Worm (Caenorhabditis elegans) whole organism, L1 larva: Measurements from ENCODE around the gene cyp-33C6.

ENCODE experiments used
- C34B4.2 ChIP-seq: sonication (generic microtip); optimal IDR thresholded peaks from 2 replicates; lab custom pipeline; 2017; ENCODE audit warnings: mild to moderate bottlenecking, missing genetic modification characterization, missing compliant biosample characterization
- F16B12.6 ChIP-seq: fragments of 150-350 bp; optimal IDR thresholded peaks from 2 replicates; lab custom pipeline; 2014; ENCODE audit warnings: missing biosample characterization, missing genetic modification characterization
- alr-1 ChIP-seq: fragments of 200-800 bp; sonication (Bioruptor generic); optimal IDR thresholded peaks from 2 replicates; lab custom pipeline; 2018; ENCODE audit warnings: borderline replicate concordance, mild to moderate bottlenecking, missing genetic modification characterization, missing compliant biosample characterization
- aly-2 ChIP-seq: fragments of 150-350 bp; optimal IDR thresholded peaks from 2 replicates; lab custom pipeline; 2014; ENCODE audit warnings: missing biosample characterization, missing genetic modification characterization
- ama-1 ChIP-seq: fragments of 150-350 bp; optimal IDR thresholded peaks from 2 replicates; lab custom pipeline; 2014
- blmp-1 ChIP-seq: fragments of 150-350 bp; optimal IDR thresholded peaks from 2 replicates; lab custom pipeline; 2014; ENCODE audit warnings: missing biosample characterization, missing genetic modification characterization
- ceh-82 ChIP-seq, 3 experiments: fragments of 150-350 bp in 1 of 3; sonication (generic microtip) in 2 of 3; optimal IDR thresholded peaks; 2 replicates each; lab custom pipeline; 2014 to 2017; ENCODE audit warnings: missing biosample characterization in 3 of 3, missing genetic modification characterization in 3 of 3
- dsc-1 ChIP-seq: sonication (generic microtip); optimal IDR thresholded peaks from 2 replicates; lab custom pipeline; 2016; ENCODE audit warnings: mild to moderate bottlenecking, missing genetic modification characterization, missing compliant biosample characterization
- efl-1 ChIP-seq, 4 experiments: fragments of 150-350 bp; optimal IDR thresholded peaks in 3 of 4; peaks in 1 of 4; 1 replicate in 1 of 4; 2 replicates in 3 of 4; lab custom pipeline; 2014; ENCODE audit warnings: missing biosample characterization in 2 of 4, missing genetic modification characterization in 2 of 4, missing genetic modification reagents in 2 of 4
- egl-27 ChIP-seq, 2 experiments: fragments of 150-350 bp in 1 of 2; sonication (generic microtip); optimal IDR thresholded peaks; 3 replicates each; lab custom pipeline; 2017 to 2018; ENCODE audit warnings: missing biosample characterization in 2 of 2, missing genetic modification characterization in 2 of 2, missing genetic modification reagents in 2 of 2
- elt-2 ChIP-seq: sonication (generic microtip); optimal IDR thresholded peaks from 2 replicates; lab custom pipeline; 2016; ENCODE audit warnings: missing genetic modification characterization, mild to moderate bottlenecking, inconsistent platforms, missing compliant biosample characterization, missing genetic modification reagents
- fkh-8 ChIP-seq: sonication (generic microtip); optimal IDR thresholded peaks from 2 replicates; lab custom pipeline; 2016; ENCODE audit warnings: mild to moderate bottlenecking, missing genetic modification characterization, missing compliant biosample characterization
- grh-1 ChIP-seq: fragments of 200-800 bp; sonication (Bioruptor generic); IDR thresholded peaks from 2 replicates; pipeline ENCODE4 v1.3.6; 2022; ENCODE audit warnings: missing genetic modification reagents, missing genetic modification characterization, missing compliant biosample characterization
- hlh-4 ChIP-seq: sonication (generic microtip); optimal IDR thresholded peaks from 2 replicates; lab custom pipeline; 2016; ENCODE audit warnings: mild to moderate bottlenecking, missing genetic modification characterization, missing compliant biosample characterization
- lin-13 ChIP-seq: fragments of 150-350 bp; optimal IDR thresholded peaks from 2 replicates; lab custom pipeline; 2014; ENCODE audit warnings: missing biosample characterization, missing genetic modification reagents, missing genetic modification characterization
- lin-35 ChIP-seq, 2 experiments: fragments of 150-350 bp; optimal IDR thresholded peaks; 2 replicates each; lab custom pipeline; 2014; ENCODE audit warnings: missing biosample characterization in 2 of 2, missing genetic modification characterization in 2 of 2, missing genetic modification reagents in 2 of 2
- lin-39 ChIP-seq: fragments of 150-350 bp; optimal IDR thresholded peaks from 2 replicates; lab custom pipeline; 2014; ENCODE audit warnings: missing biosample characterization, missing genetic modification reagents, missing genetic modification characterization
- lsy-2 ChIP-seq, 2 experiments: fragments of 150-350 bp; optimal IDR thresholded peaks; 2 replicates each; lab custom pipeline; 2014; ENCODE audit warnings: missing biosample characterization in 2 of 2, missing genetic modification characterization in 2 of 2
- mep-1 ChIP-seq: fragments of 150-350 bp; optimal IDR thresholded peaks from 2 replicates; lab custom pipeline; 2014; ENCODE audit warnings: missing biosample characterization, missing genetic modification characterization
- nhr-20 ChIP-seq: sonication (generic microtip); optimal IDR thresholded peaks from 2 replicates; lab custom pipeline; 2016; ENCODE audit warnings: mild to moderate bottlenecking, missing genetic modification characterization, missing compliant biosample characterization
- nhr-71 ChIP-seq: sonication (generic microtip); optimal IDR thresholded peaks from 2 replicates; lab custom pipeline; 2016; ENCODE audit warnings: mild to moderate bottlenecking, missing genetic modification characterization, moderate library complexity, missing compliant biosample characterization
- nhr-76 ChIP-seq: sonication (generic microtip); optimal IDR thresholded peaks from 2 replicates; lab custom pipeline; 2017; ENCODE audit warnings: missing biosample characterization, missing genetic modification characterization
- pax-3 ChIP-seq: fragments of 200-800 bp; sonication (Bioruptor generic); optimal IDR thresholded peaks from 2 replicates; lab custom pipeline; 2018; ENCODE audit warnings: mild to moderate bottlenecking, missing genetic modification characterization, moderate library complexity, missing compliant biosample characterization
- rnt-1 ChIP-seq: sonication (generic microtip); optimal IDR thresholded peaks from 2 replicates; lab custom pipeline; 2016; ENCODE audit warnings: mild to moderate bottlenecking, missing genetic modification characterization, moderate library complexity, missing compliant biosample characterization
- snpc-4 ChIP-seq: fragments of 150-350 bp; optimal IDR thresholded peaks from 2 replicates; lab custom pipeline; 2014; ENCODE audit warnings: missing biosample characterization, missing genetic modification characterization
- sox-4 ChIP-seq: sonication (generic microtip); optimal IDR thresholded peaks from 2 replicates; lab custom pipeline; 2016; ENCODE audit warnings: missing genetic modification characterization, missing compliant biosample characterization
- sup-37 ChIP-seq: fragments of 200-800 bp; sonication (Bioruptor generic); optimal IDR thresholded peaks from 2 replicates; lab custom pipeline; 2018; ENCODE audit warnings: mild to moderate bottlenecking, missing genetic modification characterization, missing compliant biosample characterization
- unc-130 ChIP-seq: fragments of 150-350 bp; optimal IDR thresholded peaks from 2 replicates; lab custom pipeline; 2017; ENCODE audit warnings: missing biosample characterization, missing genetic modification characterization, inconsistent platforms
- unc-30 ChIP-seq: sonication (generic microtip); optimal IDR thresholded peaks from 2 replicates; lab custom pipeline; 2017; ENCODE audit warnings: missing biosample characterization, missing genetic modification characterization
- unc-98 ChIP-seq: fragments of 200-800 bp; sonication (Bioruptor generic); IDR thresholded peaks from 2 replicates; pipeline ENCODE4 v1.3.6; 2022; ENCODE audit warnings: missing genetic modification characterization, missing compliant biosample characterization
- zip-4 ChIP-seq: fragments of 200-800 bp; sonication (Bioruptor generic); optimal IDR thresholded peaks from 2 replicates; lab custom pipeline; 2018; ENCODE audit warnings: mild to moderate bottlenecking, missing genetic modification characterization, moderate library complexity, missing compliant biosample characterization

Gene cyp-33C6

ce11 chrV:2235848-2236247 lies 13.4 kb downstream of the cyp-33C6 start, which contains the start of gene cyp-33C4 (continued):
- TF ChIP-seq sox-4 (tag; lab: Kevin White, UChicago) (no peak), efl-1 (optimal IDR thresholded peaks at IDR 0.05; lab: Kevin White, UChicago) (peak; percentile 26 to 48), efl-1 (GFP tag; optimal IDR thresholded peaks at IDR 0.05 in 1 of 2; lab: Kevin White, UChicago) (peak; percentile 13 to 82), snpc-4 (no peak), ceh-82 (tag; optimal IDR thresholded peaks at IDR 0.05; lab: Kevin White, UChicago) (peak in 1 of 3 experiments; percentile 20), mep-1 (tag; lab: Kevin White, UChicago) (peak; percentile 13), ama-1 (lab: Kevin White, UChicago) (no peak), zip-4 (GFP tag; lab: Kevin White, UChicago) (no peak), egl-27 (tag; optimal IDR thresholded peaks at IDR 0.05; lab: Kevin White, UChicago) (no peak), fkh-8 (tag; lab: Kevin White, UChicago) (peak; percentile 55), unc-130 (tag; lab: Kevin White, UChicago) (no peak), blmp-1 (tag; lab: Kevin White, UChicago) (peak; percentile 80), unc-98 (GFP tag; lab: Robert Waterston, UW) (no peak), rnt-1 (tag; lab: Kevin White, UChicago) (no peak), lin-13 (GFP tag; lab: Kevin White, UChicago) (no peak), lin-39 (tag; lab: Kevin White, UChicago) (no peak)

ce11 chrV:2233177-2233576 lies 16.0 kb downstream of the cyp-33C6 start, which contains the start of gene nhr-96:
Gene nhr-96 (plus strand): TSS chrV:2233477.
- TF ChIP-seq elt-2 (tag; lab: Kevin White, UChicago): no peak
- TF ChIP-seq dsc-1 (tag; lab: Kevin White, UChicago): no peak
- no peak for TF ChIP-seq efl-1 (optimal IDR thresholded peaks at IDR 0.05; lab: Kevin White, UChicago)
- peak in 1 of 2 experiments; percentile 70 for TF ChIP-seq efl-1 (GFP tag; optimal IDR thresholded peaks at IDR 0.05 in 1 of 2; lab: Kevin White, UChicago)
- no peak for TF ChIP-seq nhr-76 (tag; lab: Kevin White, UChicago)

- TF ChIP-seq C34B4.2 (tag; lab: Kevin White, UChicago) (no peak), efl-1 (optimal IDR thresholded peaks at IDR 0.05; lab: Kevin White, UChicago) (peak in 1 of 2 experiments; percentile 2), efl-1 (GFP tag; optimal IDR thresholded peaks at IDR 0.05 in 1 of 2; lab: Kevin White, UChicago) (peak in 1 of 2 experiments; percentile 12), elt-2 (tag; lab: Kevin White, UChicago) (peak; percentile 54), nhr-20 (tag; lab: Kevin White, UChicago) (peak; percentile 26), lsy-2 (tag; optimal IDR thresholded peaks at IDR 0.05; lab: Kevin White, UChicago) (no peak), lin-35 (GFP tag; optimal IDR thresholded peaks at IDR 0.05; lab: Kevin White, UChicago) (peak in 1 of 2 experiments; percentile 10), ama-1 (lab: Kevin White, UChicago) (no peak)
Measured at ce11 chrV:2230912-2231311, 18.3 kb downstream of the cyp-33C6 start, which contains the start of gene nhr-134. Gene nhr-134 (plus strand): TSS chrV:2231223.

ce11 chrV:2228781-2229180 lies 20.4 kb downstream of the cyp-33C6 start, which contains the start of gene nhr-126:
Gene nhr-126 (plus strand): TSS chrV:2229081.
- no peak for TF ChIP-seq sup-37 (GFP tag; lab: Kevin White, UChicago)
- no peak for TF ChIP-seq nhr-20 (tag; lab: Kevin White, UChicago)
- no peak for TF ChIP-seq unc-30 (tag; lab: Kevin White, UChicago)

- TF ChIP-seq aly-2 (tag; lab: Kevin White, UChicago): no peak
- no peak for TF ChIP-seq hlh-4 (tag; lab: Kevin White, UChicago)
- no peak for TF ChIP-seq grh-1
- TF ChIP-seq efl-1 (optimal IDR thresholded peaks at IDR 0.05; lab: Kevin White, UChicago): no peak
- TF ChIP-seq efl-1 (GFP tag; optimal IDR thresholded peaks at IDR 0.05 in 1 of 2; lab: Kevin White, UChicago): peak in 1 of 2 experiments; percentile 15
Measured at ce11 chrV:2226903-2227302, 22.3 kb downstream of the cyp-33C6 start, which contains the start of gene nhr-18. Gene nhr-18 (plus strand): TSS chrV:2227203.

ce11 chrV:2225130-2225529 lies 24.1 kb downstream of the cyp-33C6 start, which contains the start of gene nhr-103:
Gene nhr-103 (plus strand): TSS chrV:2225430.
- no peak for TF ChIP-seq alr-1 (tag; lab: Kevin White, UChicago)
- no peak for TF ChIP-seq F16B12.6
- TF ChIP-seq rnt-1 (tag; lab: Kevin White, UChicago): no peak
- no peak for TF ChIP-seq pax-3 (tag; lab: Kevin White, UChicago)
- TF ChIP-seq nhr-71 (tag; lab: Kevin White, UChicago): no peak
- no peak for TF ChIP-seq zip-4 (GFP tag; lab: Kevin White, UChicago)
